Fruit fly (Drosophila melanogaster) whole organism, adult: ENCODE measurements around the gene Sdic2.
"Not testable (repeated sequence)": the region's sequence is repeated elsewhere in the genome, so short reads cannot be mapped to it uniquely, and the experiment has no call there.

ENCODE experiments used
- CG11617 ChIP-seq: fragments of 200-800 bp; sonication (Bioruptor generic); optimal IDR thresholded peaks from 2 replicates; lab custom pipeline; 2017; ENCODE audit warnings: mild to moderate bottlenecking, missing biosample characterization, missing genetic modification reagents, missing genetic modification characterization
- CG12768 ChIP-seq: fragments of 200-800 bp; sonication (Bioruptor generic); optimal IDR thresholded peaks from 2 replicates; lab custom pipeline; 2017; ENCODE audit warnings: missing biosample characterization, missing genetic modification characterization, mild to moderate bottlenecking, moderate library complexity, missing genetic modification reagents
- CG14711 ChIP-seq: fragments of 200-800 bp; sonication (Bioruptor generic); optimal IDR thresholded peaks from 2 replicates; lab custom pipeline; 2018; ENCODE audit warnings: missing biosample characterization, mild to moderate bottlenecking, missing genetic modification characterization, moderate library complexity
- CG1620 ChIP-seq: fragments of 200-800 bp; sonication (Bioruptor generic); optimal IDR thresholded peaks from 2 replicates; lab custom pipeline; 2016; ENCODE audit warnings: missing biosample characterization, missing genetic modification characterization
- CG33017 ChIP-seq: fragments of 200-800 bp; sonication (Bioruptor generic); optimal IDR thresholded peaks from 2 replicates; lab custom pipeline; 2018; ENCODE audit warnings: missing biosample characterization, mild to moderate bottlenecking, missing genetic modification characterization, moderate library complexity
- CG5204 ChIP-seq: fragments of 200-800 bp; sonication (Bioruptor generic); optimal IDR thresholded peaks from 2 replicates; lab custom pipeline; 2016; ENCODE audit warnings: missing biosample characterization, missing genetic modification characterization
- CG7045 ChIP-seq: fragments of 200-800 bp; sonication (Bioruptor generic); optimal IDR thresholded peaks from 2 replicates; lab custom pipeline; 2017; ENCODE audit warnings: missing biosample characterization, mild to moderate bottlenecking, missing genetic modification characterization
- CG7101 ChIP-seq: fragments of 200-800 bp; sonication (Bioruptor generic); optimal IDR thresholded peaks from 2 replicates; lab custom pipeline; 2018; ENCODE audit warnings: missing biosample characterization, mild to moderate bottlenecking, missing genetic modification characterization, moderate library complexity
- Clk ChIP-seq: fragments of 200-800 bp; sonication (Bioruptor generic); optimal IDR thresholded peaks from 2 replicates; lab custom pipeline; 2017; ENCODE audit warnings: missing biosample characterization, missing genetic modification characterization
- Crg-1 ChIP-seq: fragments of 200-800 bp; sonication (Bioruptor generic); optimal IDR thresholded peaks from 2 replicates; lab custom pipeline; 2016; ENCODE audit warnings: missing biosample characterization, missing genetic modification characterization
- Hr96 ChIP-seq: fragments of 200-800 bp; sonication (Bioruptor generic); optimal IDR thresholded peaks from 2 replicates; lab custom pipeline; 2016; ENCODE audit warnings: missing biosample characterization, missing genetic modification characterization
- Mnt ChIP-seq: fragments of 200-800 bp; sonication (Bioruptor generic); optimal IDR thresholded peaks from 2 replicates; lab custom pipeline; 2016; ENCODE audit warnings: missing biosample characterization, mild to moderate bottlenecking, missing genetic modification characterization
- bab1 ChIP-seq: fragments of 200-800 bp; sonication (Bioruptor generic); optimal IDR thresholded peaks from 3 replicates; lab custom pipeline; 2019; ENCODE audit warnings: missing biosample characterization, mild to moderate bottlenecking, missing genetic modification characterization, moderate library complexity
- cic ChIP-seq: fragments of 200-800 bp; sonication (Bioruptor generic); optimal IDR thresholded peaks from 2 replicates; lab custom pipeline; 2017; ENCODE audit warnings: missing biosample characterization, mild to moderate bottlenecking, missing genetic modification characterization, moderate library complexity
- cnc ChIP-seq, 2 experiments: fragments of >200 bp; optimal IDR thresholded peaks; 2 replicates each; lab custom pipeline; 2017
- kay ChIP-seq: fragments of 200-800 bp; sonication (Bioruptor generic); peaks from one replicate; lab custom pipeline; 2016; ENCODE audit warnings: missing biosample characterization, missing genetic modification characterization, borderline replicate concordance
- ovo ChIP-seq: fragments of 200-800 bp; sonication (Bioruptor generic); optimal IDR thresholded peaks from 2 replicates; lab custom pipeline; 2016; ENCODE audit warnings: missing biosample characterization, missing genetic modification characterization
- pad ChIP-seq: fragments of 200-800 bp; sonication (Bioruptor generic); optimal IDR thresholded peaks from 3 replicates; lab custom pipeline; 2017; ENCODE audit warnings: missing biosample characterization, missing genetic modification characterization, mild to moderate bottlenecking, moderate library complexity, missing genetic modification reagents
- tj ChIP-seq: fragments of 200-800 bp; sonication (Bioruptor generic); optimal IDR thresholded peaks from 3 replicates; lab custom pipeline; 2017; ENCODE audit warnings: missing biosample characterization, mild to moderate bottlenecking, missing genetic modification characterization, moderate library complexity
- toe ChIP-seq: fragments of 200-800 bp; sonication (Bioruptor generic); optimal IDR thresholded peaks from 2 replicates; lab custom pipeline; 2016; ENCODE audit warnings: missing biosample characterization, missing genetic modification characterization

Gene Sdic2

dm6 chrX:20158491-20158890 lies 27.8 kb downstream of the Sdic2 start:
- TF ChIP-seq toe (GFP tag; lab: Kevin White, UChicago) (no peak), cnc (optimal IDR thresholded peaks at IDR 0.05; lab: Kevin White, UChicago) (no peak), pad (GFP tag; lab: Kevin White, UChicago) (no peak), Mnt (GFP tag; lab: Kevin White, UChicago) (no peak), ovo (GFP tag; lab: Kevin White, UChicago) (no peak), kay (GFP tag; lab: Kevin White, UChicago) (no peak), bab1 (no peak)

DNA sequence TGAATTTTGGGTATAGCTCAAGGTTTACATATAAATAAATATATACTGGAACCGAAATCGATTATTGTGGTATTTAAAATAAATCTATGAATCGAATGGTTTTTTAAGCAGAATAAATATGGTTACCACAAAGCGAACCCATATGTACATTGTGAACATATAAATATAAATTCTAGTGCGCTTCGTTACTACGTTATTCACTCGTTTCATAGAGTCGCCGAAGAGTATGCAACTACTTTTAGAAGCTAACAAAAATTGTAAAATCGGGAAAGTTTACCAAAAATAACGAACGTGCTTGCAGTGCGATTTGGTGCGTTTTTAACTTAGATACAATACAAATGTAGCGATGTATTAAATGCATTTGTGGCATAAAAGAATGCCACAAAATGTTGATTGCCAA lies 30.3 kb downstream of the Sdic2 start:
- TF ChIP-seq Hr96 (GFP tag; lab: Kevin White, UChicago) (no peak), Crg-1 (GFP tag; lab: Kevin White, UChicago) (no peak), cnc (optimal IDR thresholded peaks at IDR 0.05; lab: Kevin White, UChicago) (no peak), CG11617 (GFP tag; lab: Kevin White, UChicago) (no peak), CG14711 (tag; lab: Kevin White, UChicago) (no peak), bab1 (no peak), kay (GFP tag; lab: Kevin White, UChicago) (no peak), CG1620 (no peak), pad (GFP tag; lab: Kevin White, UChicago) (no peak), CG7045 (no peak), Clk (GFP tag; lab: Kevin White, UChicago) (no peak), toe (GFP tag; lab: Kevin White, UChicago) (no peak), cic (GFP tag; lab: Kevin White, UChicago) (no peak), tj (no peak)

DNA sequence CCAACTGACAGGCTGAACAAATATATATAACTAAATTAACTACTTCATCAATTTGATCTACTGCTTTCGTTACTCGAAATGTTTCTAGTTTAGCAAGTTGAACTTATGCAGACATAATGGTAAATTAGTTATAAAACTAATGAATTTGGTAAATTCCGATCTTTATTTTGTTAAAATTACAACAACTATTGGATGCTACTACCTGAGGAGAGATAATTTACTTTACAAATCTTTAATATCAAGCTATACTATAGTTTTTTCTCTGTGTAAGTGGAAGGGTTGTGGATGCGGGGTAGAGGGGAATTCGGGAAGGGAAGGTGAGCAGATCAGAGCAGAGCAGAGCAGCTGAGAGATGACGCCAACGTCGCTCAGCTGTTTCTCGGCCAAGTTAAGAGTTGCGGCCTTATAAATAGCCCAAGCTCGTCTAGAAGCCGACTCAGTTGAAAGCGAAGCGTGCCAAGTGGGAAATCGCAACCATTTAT lies 38.6 kb downstream of the Sdic2 start, which contains the start of gene aspr:
Gene aspr, plus strand, starts transcription at position 432 of the 482 bp plus-strand sequence.
- TF ChIP-seq CG12768 (no peak), Crg-1 (GFP tag; lab: Kevin White, UChicago) (no peak), tj (no peak), CG1620 (no peak), kay (GFP tag; lab: Kevin White, UChicago) (no peak)

dm6 chrX:20143088-20143487 lies 43.2 kb downstream of the Sdic2 start, which contains the start of gene Or19a:
Gene Or19a (minus strand): TSS chrX:20143188.
- not testable (repeated sequence) for TF ChIP-seq CG14711 (tag; lab: Kevin White, UChicago); Mnt (GFP tag; lab: Kevin White, UChicago); Hr96 (GFP tag; lab: Kevin White, UChicago)

dm6 chrX:20140710-20141109 lies 45.6 kb downstream of the Sdic2 start, which contains the start of gene CG34332:
Gene CG34332 (plus strand): TSS chrX:20141010.
- no peak for TF ChIP-seq CG7045

DNA sequence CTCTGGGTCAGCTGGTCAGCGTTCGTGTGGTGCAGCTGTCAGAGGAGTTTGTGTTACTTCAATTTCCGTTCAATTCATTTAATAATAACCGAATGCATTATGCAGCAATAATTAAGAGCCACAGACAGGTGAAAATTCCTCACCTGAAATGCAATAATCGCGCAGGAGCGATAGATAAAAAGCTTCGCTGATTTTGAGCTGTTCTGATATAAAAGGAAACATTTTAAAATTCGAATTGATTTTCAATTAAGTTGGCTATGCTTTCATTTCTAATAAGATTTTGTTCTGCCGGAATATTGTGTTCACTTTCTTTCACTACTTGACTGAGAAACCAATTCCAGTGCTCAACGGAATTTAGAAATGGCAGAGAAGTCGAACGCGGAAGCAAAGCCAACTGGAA lies 46.8 kb downstream of the Sdic2 start, which contains the start of gene CG42583:
Gene CG42583, plus strand, starts transcription at position 301 of the 400 bp plus-strand sequence.
- no peak for TF ChIP-seq pad (GFP tag; lab: Kevin White, UChicago)
- TF ChIP-seq CG7101: no peak
- TF ChIP-seq CG5204 (GFP tag; lab: Kevin White, UChicago): no peak
- TF ChIP-seq cnc (optimal IDR thresholded peaks at IDR 0.05; lab: Kevin White, UChicago): no peak
- no peak for TF ChIP-seq CG33017 (tag; lab: Kevin White, UChicago)
- TF ChIP-seq kay (GFP tag; lab: Kevin White, UChicago): no peak
- TF ChIP-seq Hr96 (GFP tag; lab: Kevin White, UChicago): no peak
- no peak for TF ChIP-seq CG12768
- no peak for TF ChIP-seq Clk (GFP tag; lab: Kevin White, UChicago)
- no peak for TF ChIP-seq bab1
- no peak for TF ChIP-seq toe (GFP tag; lab: Kevin White, UChicago)

DNA sequence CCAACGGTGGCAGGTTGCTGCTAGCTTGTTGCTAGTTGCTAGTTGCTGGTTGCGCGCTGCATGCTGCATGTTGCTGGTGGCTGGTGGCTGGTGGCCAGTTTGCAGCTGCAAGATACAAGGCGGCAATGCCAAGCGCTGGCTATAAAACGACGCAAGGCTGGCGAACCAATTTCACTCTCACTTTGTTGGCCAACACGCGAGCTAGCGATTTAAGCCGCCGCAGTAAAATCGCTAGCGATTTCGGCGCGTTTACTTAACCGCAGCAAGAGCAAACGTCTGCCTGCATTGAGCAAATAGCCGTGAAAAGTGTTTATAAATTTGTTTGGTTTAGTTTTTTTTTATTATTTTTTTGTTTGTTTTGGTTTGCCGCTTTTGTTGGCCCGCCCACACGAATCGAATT lies 52.9 kb downstream of the Sdic2 start, which contains the start of gene CG15322:
Gene CG15322, plus strand, starts transcription at position 148 of the 400 bp plus-strand sequence.
- TF ChIP-seq CG7045 (no peak), ovo (GFP tag; lab: Kevin White, UChicago) (no peak), CG11617 (GFP tag; lab: Kevin White, UChicago) (no peak), toe (GFP tag; lab: Kevin White, UChicago) (no peak), Mnt (GFP tag; lab: Kevin White, UChicago) (no peak), CG14711 (tag; lab: Kevin White, UChicago) (no peak), bab1 (no peak), CG33017 (tag; lab: Kevin White, UChicago) (no peak), tj (no peak), cic (GFP tag; lab: Kevin White, UChicago) (no peak), CG5204 (GFP tag; lab: Kevin White, UChicago) (no peak), CG12768 (no peak)
